Worm (Caenorhabditis elegans) whole organism, L2 larva: ENCODE measurements around the gene F56D2.5.

Source experiments
- C34F6.9 ChIP-seq: fragments of 150-350 bp; optimal IDR thresholded peaks from 2 replicates; lab custom pipeline; 2014; ENCODE audit warnings: missing biosample characterization, missing genetic modification characterization
- F13H6.1 ChIP-seq: sonication (generic microtip); optimal IDR thresholded peaks from 2 replicates; lab custom pipeline; 2016; ENCODE audit warnings: missing genetic modification characterization, missing compliant biosample characterization
- R02D3.7 ChIP-seq: fragments of 150-350 bp; optimal IDR thresholded peaks from 2 replicates; lab custom pipeline; 2014; ENCODE audit warnings: missing biosample characterization, missing genetic modification characterization
- Y55F3AM.14 ChIP-seq: fragments of 200-800 bp; sonication (Bioruptor generic); optimal IDR thresholded peaks from 2 replicates; lab custom pipeline; 2018; ENCODE audit warnings: mild to moderate bottlenecking, missing genetic modification characterization, missing compliant biosample characterization
- ZK546.5 ChIP-seq: sonication (generic microtip); optimal IDR thresholded peaks from 2 replicates; lab custom pipeline; 2017; ENCODE audit warnings: missing biosample characterization, missing genetic modification characterization
- alr-1 ChIP-seq: fragments of 150-350 bp; optimal IDR thresholded peaks from 2 replicates; lab custom pipeline; 2014; ENCODE audit warnings: missing biosample characterization, missing genetic modification characterization
- aly-2 ChIP-seq: fragments of 150-350 bp; optimal IDR thresholded peaks from 2 replicates; lab custom pipeline; 2014; ENCODE audit warnings: missing biosample characterization, missing genetic modification characterization
- ama-1 ChIP-seq: fragments of 150-350 bp; optimal IDR thresholded peaks from 2 replicates; lab custom pipeline; 2018; ENCODE audit warnings: inconsistent platforms
- blmp-1 ChIP-seq: sonication (generic microtip); optimal IDR thresholded peaks from 2 replicates; lab custom pipeline; 2017; ENCODE audit warnings: missing genetic modification characterization, mild to moderate bottlenecking, missing compliant biosample characterization, antibody characterized with exemption, moderate library complexity; ENCODE audit not compliant: insufficient read depth
- ceh-16 ChIP-seq: fragments of 150-350 bp; optimal IDR thresholded peaks from 2 replicates; lab custom pipeline; 2014; ENCODE audit warnings: missing biosample characterization, missing genetic modification characterization
- ceh-82 ChIP-seq: fragments of 150-350 bp; optimal IDR thresholded peaks from 2 replicates; lab custom pipeline; 2014; ENCODE audit warnings: missing biosample characterization, missing genetic modification characterization
- crh-2 ChIP-seq: sonication (generic microtip); optimal IDR thresholded peaks from 2 replicates; lab custom pipeline; 2017; ENCODE audit warnings: missing biosample characterization, missing genetic modification characterization
- dmd-4 ChIP-seq: sonication (generic microtip); optimal IDR thresholded peaks from 2 replicates; lab custom pipeline; 2017; ENCODE audit warnings: missing biosample characterization, missing genetic modification characterization
- egl-27 ChIP-seq: sonication (generic microtip); optimal IDR thresholded peaks from 3 replicates; lab custom pipeline; 2017; ENCODE audit warnings: missing biosample characterization, missing genetic modification reagents, missing genetic modification characterization
- elt-1 ChIP-seq: fragments of 150-350 bp; optimal IDR thresholded peaks from 2 replicates; lab custom pipeline; 2014; ENCODE audit warnings: missing biosample characterization, missing genetic modification characterization
- elt-3 ChIP-seq: sonication (generic microtip); optimal IDR thresholded peaks from 2 replicates; lab custom pipeline; 2017; ENCODE audit warnings: missing biosample characterization, missing genetic modification characterization
- fos-1 ChIP-seq: fragments of 150-350 bp; optimal IDR thresholded peaks from 2 replicates; lab custom pipeline; 2014; ENCODE audit warnings: missing biosample characterization, missing genetic modification characterization
- gmeb-1 ChIP-seq: fragments of 150-350 bp; optimal IDR thresholded peaks from 2 replicates; lab custom pipeline; 2014; ENCODE audit warnings: missing biosample characterization, missing genetic modification characterization
- lin-11 ChIP-seq: fragments of 150-350 bp; sonication (generic microtip); optimal IDR thresholded peaks from 2 replicates; lab custom pipeline; 2014; ENCODE audit warnings: missing biosample characterization, missing genetic modification characterization, inconsistent platforms, mixed read lengths
- lin-13 ChIP-seq: fragments of 150-350 bp; optimal IDR thresholded peaks from 2 replicates; lab custom pipeline; 2014; ENCODE audit warnings: missing biosample characterization, missing genetic modification reagents, missing genetic modification characterization
- lin-39 ChIP-seq: fragments of 150-350 bp; optimal IDR thresholded peaks from 2 replicates; lab custom pipeline; 2014; ENCODE audit warnings: missing biosample characterization, missing genetic modification reagents, missing genetic modification characterization
- lsy-2 ChIP-seq, 2 experiments: fragments of 150-350 bp in 1 of 2; sonication (generic microtip) in 1 of 2; optimal IDR thresholded peaks; 2 replicates each; lab custom pipeline; 2014 to 2017; ENCODE audit warnings: missing biosample characterization in 2 of 2, missing genetic modification characterization in 2 of 2
- mab-5 ChIP-seq: fragments of 150-350 bp; optimal IDR thresholded peaks from 2 replicates; lab custom pipeline; 2014; ENCODE audit warnings: missing biosample characterization, missing genetic modification characterization
- mbf-1 ChIP-seq: sonication (generic microtip); optimal IDR thresholded peaks from 2 replicates; lab custom pipeline; 2017; ENCODE audit warnings: missing biosample characterization, missing genetic modification characterization
- mdl-1 ChIP-seq, 2 experiments: fragments of 150-350 bp in 1 of 2; sonication (generic microtip) in 1 of 2; optimal IDR thresholded peaks; 2 replicates each; lab custom pipeline; 2017; ENCODE audit warnings: missing biosample characterization in 2 of 2, missing genetic modification characterization in 2 of 2
- nhr-10 ChIP-seq: sonication (generic microtip); optimal IDR thresholded peaks from 2 replicates; lab custom pipeline; 2017; ENCODE audit warnings: missing biosample characterization, missing genetic modification characterization
- nhr-11 ChIP-seq: fragments of 150-350 bp; optimal IDR thresholded peaks from 2 replicates; lab custom pipeline; 2014; ENCODE audit warnings: missing biosample characterization, missing genetic modification characterization
- nhr-12 ChIP-seq: fragments of 150-350 bp; optimal IDR thresholded peaks from 2 replicates; lab custom pipeline; 2014; ENCODE audit warnings: missing biosample characterization, missing genetic modification characterization
- nhr-129 ChIP-seq: fragments of 150-350 bp; optimal IDR thresholded peaks from 2 replicates; lab custom pipeline; 2014; ENCODE audit warnings: missing biosample characterization, missing genetic modification characterization
- nhr-21 ChIP-seq: fragments of 150-350 bp; optimal IDR thresholded peaks from 2 replicates; lab custom pipeline; 2014; ENCODE audit warnings: missing biosample characterization, missing genetic modification characterization
- nhr-23 ChIP-seq: fragments of 150-350 bp; optimal IDR thresholded peaks from 2 replicates; lab custom pipeline; 2014; ENCODE audit warnings: missing biosample characterization, missing genetic modification reagents, missing genetic modification characterization
- nhr-237 ChIP-seq: fragments of 150-350 bp; optimal IDR thresholded peaks from 2 replicates; lab custom pipeline; 2014; ENCODE audit warnings: missing biosample characterization, missing genetic modification characterization
- nhr-25 ChIP-seq: fragments of 150-350 bp; sonication (generic microtip); optimal IDR thresholded peaks from 3 replicates; lab custom pipeline; 2014; ENCODE audit warnings: missing biosample characterization, missing genetic modification characterization
- nhr-6 ChIP-seq: fragments of 150-350 bp; optimal IDR thresholded peaks from 2 replicates; lab custom pipeline; 2014; ENCODE audit warnings: missing biosample characterization, missing genetic modification characterization
- nhr-77 ChIP-seq: fragments of 150-350 bp; optimal IDR thresholded peaks from 2 replicates; lab custom pipeline; 2014; ENCODE audit warnings: missing biosample characterization, missing genetic modification characterization
- peb-1 ChIP-seq: fragments of 150-350 bp; optimal IDR thresholded peaks from 2 replicates; lab custom pipeline; 2014; ENCODE audit warnings: missing biosample characterization, missing genetic modification characterization
- sem-4 ChIP-seq: fragments of 150-350 bp; optimal IDR thresholded peaks from 2 replicates; lab custom pipeline; 2014; ENCODE audit warnings: missing biosample characterization, missing genetic modification reagents, missing genetic modification characterization
- skn-1 ChIP-seq: sonication (generic microtip); optimal IDR thresholded peaks from 2 replicates; lab custom pipeline; 2017; ENCODE audit warnings: missing biosample characterization, missing genetic modification characterization
- sma-3 ChIP-seq: sonication (generic microtip); optimal IDR thresholded peaks from 2 replicates; lab custom pipeline; 2016; ENCODE audit warnings: missing genetic modification reagents, missing genetic modification characterization, missing compliant biosample characterization
- sma-9 ChIP-seq, 2 experiments: fragments of 150-350 bp in 1 of 2; sonication (generic microtip) in 1 of 2; optimal IDR thresholded peaks; 2 replicates each; lab custom pipeline; 2014 to 2016; ENCODE audit warnings: missing genetic modification characterization in 2 of 2, mild to moderate bottlenecking in 1 of 2, missing biosample characterization in 1 of 2, missing compliant biosample characterization in 1 of 2, missing genetic modification reagents in 1 of 2, moderate library complexity in 1 of 2
- snpc-4 ChIP-seq: fragments of 150-350 bp; optimal IDR thresholded peaks from 2 replicates; lab custom pipeline; 2014; ENCODE audit warnings: missing biosample characterization, missing genetic modification characterization
- unc-39 ChIP-seq: fragments of 150-350 bp; optimal IDR thresholded peaks from 2 replicates; lab custom pipeline; 2014; ENCODE audit warnings: missing biosample characterization, missing genetic modification characterization
- unc-55 ChIP-seq: fragments of 150-350 bp; sonication (generic microtip); optimal IDR thresholded peaks from 3 replicates; lab custom pipeline; 2014; ENCODE audit warnings: missing biosample characterization, missing genetic modification reagents, missing genetic modification characterization
- unc-62 ChIP-seq: fragments of 150-350 bp; optimal IDR thresholded peaks from 2 replicates; lab custom pipeline; 2014; ENCODE audit warnings: missing biosample characterization, missing genetic modification reagents, missing genetic modification characterization
- zag-1 ChIP-seq: fragments of 150-350 bp; optimal IDR thresholded peaks from 2 replicates; lab custom pipeline; 2014; ENCODE audit warnings: missing biosample characterization, missing genetic modification characterization
- ztf-1 ChIP-seq: fragments of 200-800 bp; sonication (Bioruptor generic); conservative IDR thresholded peaks from 2 replicates; pipeline ENCODE4 v1.3.6; 2022; ENCODE audit warnings: missing genetic modification characterization, missing compliant biosample characterization
- ztf-11 ChIP-seq: sonication (generic microtip); optimal IDR thresholded peaks from 2 replicates; lab custom pipeline; 2017; ENCODE audit warnings: missing biosample characterization, missing genetic modification characterization
- ztf-4 ChIP-seq: fragments of 150-350 bp; optimal IDR thresholded peaks from 2 replicates; lab custom pipeline; 2014; ENCODE audit warnings: missing biosample characterization, missing genetic modification characterization

The F56D2.5 gene

DNA sequence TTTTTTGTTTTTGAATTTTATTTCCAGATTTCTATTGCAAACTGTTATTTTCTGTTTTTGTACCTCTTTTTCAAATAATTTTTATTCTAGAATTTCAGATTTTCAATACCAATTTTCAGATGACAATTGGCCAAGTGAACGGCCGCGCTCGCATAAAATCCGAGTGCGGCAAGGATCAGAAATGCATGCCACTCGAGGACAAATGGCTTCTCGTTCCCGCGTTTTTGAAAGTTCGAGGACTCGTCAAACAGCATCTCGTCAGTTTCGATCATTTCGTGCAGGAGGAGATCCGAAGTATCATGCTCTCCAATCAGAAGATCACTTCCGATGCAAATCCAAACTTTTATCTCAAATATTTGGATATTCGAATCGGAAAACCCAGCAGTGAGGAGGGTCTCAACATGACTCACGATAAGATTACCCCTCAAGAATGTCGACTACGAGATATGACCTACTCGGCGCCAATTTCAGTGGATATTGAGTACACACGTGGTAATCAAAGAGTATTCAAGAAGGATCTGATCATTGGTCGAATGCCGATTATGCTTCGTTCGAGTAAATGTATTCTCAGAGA is 23.9 kb downstream of the F56D2.5 start, which contains the start of gene rpc-2:
TSS of gene rpc-2 (plus strand) at position 120 of the 574 bp plus-strand sequence.
- TF ChIP-seq lsy-2 (tag; optimal IDR thresholded peaks at IDR 0.05; lab: Kevin White, UChicago), result no peak
- peak; percentile 31 for TF ChIP-seq ama-1 (lab: Kevin White, UChicago)
- TF ChIP-seq, all 48 proteins: peak for 1

DNA sequence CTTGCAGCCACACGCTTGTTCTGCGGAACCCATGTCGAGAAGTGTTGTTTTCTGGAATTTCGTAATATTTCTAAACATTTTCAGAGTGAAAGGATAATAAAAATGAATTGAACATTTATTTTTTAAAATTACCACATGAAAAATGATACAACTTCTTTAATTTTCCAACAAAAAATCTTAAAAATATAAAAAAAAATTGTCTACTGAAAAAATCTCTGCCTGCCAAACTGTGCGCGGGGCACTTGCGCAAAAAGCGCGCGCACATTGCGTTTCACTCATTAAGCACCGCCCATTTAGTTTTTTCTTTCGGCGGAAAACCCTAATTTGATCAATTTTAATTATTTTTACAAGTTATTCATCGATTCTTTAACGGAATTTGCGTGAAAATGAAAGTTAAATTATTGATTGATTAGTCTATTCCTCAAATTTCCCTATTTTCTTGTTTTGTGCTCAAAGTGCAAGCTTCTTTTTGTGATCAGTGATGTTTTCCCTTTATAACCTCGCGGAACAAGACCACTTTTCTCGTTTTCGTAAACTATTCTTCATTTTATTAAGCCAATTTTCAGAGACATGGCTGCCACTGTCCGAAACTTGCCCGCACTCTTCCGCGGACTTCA is 26.2 kb downstream of the F56D2.5 start, which contains the start of the genes nmad-1 and hach-1:
TSS of gene nmad-1 (minus strand) at position 51 of the 617 bp plus-strand sequence.
TSS of gene hach-1 (plus strand) at position 567 of the 617 bp plus-strand sequence.
- TF ChIP-seq ZK546.5, result no peak
- no peak for TF ChIP-seq nhr-10 (tag; lab: Kevin White, UChicago)
- peak; percentile 47 for TF ChIP-seq snpc-4 (tag; lab: Kevin White, UChicago)
- no peak for TF ChIP-seq alr-1 (tag; lab: Kevin White, UChicago)
- TF ChIP-seq egl-27 (tag; lab: Kevin White, UChicago), result no peak
- TF ChIP-seq mbf-1 (tag; lab: Kevin White, UChicago), result no peak
- no peak for TF ChIP-seq elt-1 (tag; lab: Kevin White, UChicago)
- TF ChIP-seq ztf-1 (GFP tag; lab: Robert Waterston, UW), result no peak
- no peak for TF ChIP-seq nhr-23
- TF ChIP-seq mab-5, result peak; percentile 69
- TF ChIP-seq R02D3.7 (tag; lab: Kevin White, UChicago), result no peak
- peak; percentile 76 for TF ChIP-seq skn-1
- peak; percentile 61 for TF ChIP-seq lin-13
- peak; percentile 52 for TF ChIP-seq C34F6.9 (tag; lab: Kevin White, UChicago)
- TF ChIP-seq aly-2 (tag; lab: Kevin White, UChicago), result no peak
- peak; percentile 58 for TF ChIP-seq lin-11 (tag; lab: Kevin White, UChicago)
- TF ChIP-seq nhr-237 (tag; lab: Kevin White, UChicago), result no peak
- TF ChIP-seq nhr-77, result no peak
- peak; percentile 28 for TF ChIP-seq fos-1 (tag; lab: Kevin White, UChicago)
- TF ChIP-seq unc-39, result no peak
- peak; percentile 88 for TF ChIP-seq sem-4
- TF ChIP-seq nhr-21 (tag; lab: Kevin White, UChicago), result peak; percentile 14
- TF ChIP-seq ceh-16 (tag; lab: Kevin White, UChicago), result no peak
- peak; percentile 70 for TF ChIP-seq nhr-25 (tag; lab: Kevin White, UChicago)
- TF ChIP-seq nhr-12 (tag; lab: Kevin White, UChicago), result no peak
- TF ChIP-seq dmd-4, result no peak
- TF ChIP-seq unc-62, result no peak
- TF ChIP-seq lin-39, result no peak
- peak; percentile 87 for TF ChIP-seq sma-9 (GFP tag; optimal IDR thresholded peaks at IDR 0.05; lab: Kevin White, UChicago)
- TF ChIP-seq sma-9 (tag; optimal IDR thresholded peaks at IDR 0.05; lab: Kevin White, UChicago), result no peak
- TF ChIP-seq nhr-6, result no peak
- peak; percentile 20 to 85 for TF ChIP-seq lsy-2 (tag; optimal IDR thresholded peaks at IDR 0.05; lab: Kevin White, UChicago)
- peak; percentile 85 for TF ChIP-seq F13H6.1 (tag; lab: Kevin White, UChicago)
- TF ChIP-seq blmp-1 (tag; lab: Kevin White, UChicago), result peak; percentile 39
- TF ChIP-seq nhr-129, result peak; percentile 27
- TF ChIP-seq ztf-11 (tag; lab: Kevin White, UChicago), result no peak
- peak; percentile 10 for TF ChIP-seq nhr-11
- no peak for TF ChIP-seq peb-1
- no peak for TF ChIP-seq mdl-1 (tag; optimal IDR thresholded peaks at IDR 0.05; lab: Kevin White, UChicago)
- TF ChIP-seq crh-2 (tag; lab: Kevin White, UChicago), result peak; percentile 40
- TF ChIP-seq ama-1 (lab: Kevin White, UChicago), result no peak
- peak; percentile 79 for TF ChIP-seq gmeb-1 (tag; lab: Kevin White, UChicago)
- TF ChIP-seq sma-3 (GFP tag; lab: Kevin White, UChicago), result peak; percentile 85
- TF ChIP-seq ztf-4 (tag; lab: Kevin White, UChicago), result peak; percentile 56
- TF ChIP-seq zag-1 (tag; lab: Kevin White, UChicago), result no peak
- TF ChIP-seq elt-3, result no peak
- TF ChIP-seq ceh-82 (tag; lab: Kevin White, UChicago), result no peak
- TF ChIP-seq Y55F3AM.14 (GFP tag; lab: Kevin White, UChicago), result no peak
- TF ChIP-seq unc-55 (GFP tag; lab: Kevin White, UChicago), result peak; percentile 77
